Worm (Caenorhabditis elegans) whole organism, mixed stage, embryonic: ENCODE measurements around the gene srw-2.

Source experiments
- ceh-43 ChIP-seq: fragments of 200-800 bp; sonication (Bioruptor generic); optimal IDR thresholded peaks from 2 replicates; lab custom pipeline; 2018; ENCODE audit warnings: mild to moderate bottlenecking, missing genetic modification characterization, moderate library complexity, missing compliant biosample characterization
- drap-1 ChIP-seq: fragments of 200-800 bp; sonication (Bioruptor generic); optimal IDR thresholded peaks from 3 replicates; lab custom pipeline; 2018; ENCODE audit warnings: mild to moderate bottlenecking, missing genetic modification characterization, missing compliant biosample characterization
- flh-1 ChIP-seq: fragments of 200-800 bp; sonication (Bioruptor generic); optimal IDR thresholded peaks from 2 replicates; lab custom pipeline; 2018; ENCODE audit warnings: mild to moderate bottlenecking, missing genetic modification characterization, moderate library complexity, missing compliant biosample characterization
- ham-2 ChIP-seq: fragments of 200-800 bp; sonication (Bioruptor generic); optimal IDR thresholded peaks from 2 replicates; lab custom pipeline; 2018; ENCODE audit warnings: mild to moderate bottlenecking, missing genetic modification characterization, missing compliant biosample characterization
- mep-1 ChIP-seq: fragments of 150-350 bp; optimal IDR thresholded peaks from 2 replicates; lab custom pipeline; 2017; ENCODE audit warnings: missing biosample characterization, missing genetic modification reagents, missing genetic modification characterization, inconsistent platforms
- nhr-76 ChIP-seq: sonication (generic microtip); optimal IDR thresholded peaks from 2 replicates; lab custom pipeline; 2017; ENCODE audit warnings: missing biosample characterization, missing genetic modification characterization
- snpc-4 ChIP-seq: fragments of 150-350 bp; optimal IDR thresholded peaks from 2 replicates; lab custom pipeline; 2014; ENCODE audit warnings: missing biosample characterization, missing genetic modification characterization
- tbx-8 ChIP-seq: fragments of 200-800 bp; sonication (Bioruptor generic); optimal IDR thresholded peaks from 2 replicates; lab custom pipeline; 2018; ENCODE audit warnings: mild to moderate bottlenecking, missing genetic modification characterization, moderate library complexity, missing compliant biosample characterization
- unc-39 ChIP-seq: fragments of 150-350 bp; optimal IDR thresholded peaks from 2 replicates; lab custom pipeline; 2014; ENCODE audit warnings: missing biosample characterization, missing genetic modification characterization
- ztf-11 ChIP-seq: fragments of 150-350 bp; optimal IDR thresholded peaks from 2 replicates; lab custom pipeline; 2014; ENCODE audit warnings: missing biosample characterization, missing genetic modification characterization

DNA sequence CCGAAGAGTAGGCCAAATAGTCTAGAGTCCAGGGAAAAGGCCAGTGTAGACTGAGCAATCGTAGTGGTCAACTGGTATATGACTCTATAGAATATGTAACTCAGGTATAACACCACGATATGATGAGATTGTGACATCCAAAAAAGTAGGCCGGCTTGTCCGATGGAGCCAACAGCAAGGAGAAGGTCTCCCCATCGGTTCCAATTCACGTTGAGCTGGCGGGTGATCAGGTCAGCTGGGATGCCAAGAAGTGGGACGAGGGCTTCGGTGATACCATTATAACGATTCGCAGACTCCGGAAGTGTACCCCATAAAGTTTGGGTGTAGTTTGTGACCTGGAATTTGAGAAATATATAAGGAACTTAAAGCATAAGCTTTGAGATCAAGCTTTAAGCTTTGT is 42.3 kb downstream of the srw-2 start:
- no peak for TF ChIP-seq ztf-11
- no peak for TF ChIP-seq mep-1 (tag; lab: Kevin White, UChicago)
- TF ChIP-seq ham-2 (GFP tag; lab: Kevin White, UChicago): no peak
- no peak for TF ChIP-seq tbx-8
- TF ChIP-seq drap-1 (GFP tag; lab: Kevin White, UChicago): no peak
- no peak for TF ChIP-seq unc-39 (tag; lab: Kevin White, UChicago)
- no peak for TF ChIP-seq nhr-76 (tag; lab: Kevin White, UChicago)
- no peak for TF ChIP-seq snpc-4 (tag; lab: Kevin White, UChicago)
- no peak for TF ChIP-seq flh-1
- TF ChIP-seq ceh-43 (GFP tag; lab: Kevin White, UChicago): no peak
